Worm (Caenorhabditis elegans): ENCODE results near the gene gmeb-2.
A peak's percentile ranks its signal among the peaks of the same experiment; 100 is the strongest.

Gene gmeb-2

ce11 chrX:15876936-15877335 lies 1.9 kb upstream of the gmeb-2 start:
- TF ChIP-seq hmbx-1 (tag; optimal IDR thresholded peaks at IDR 0.05) (no peak), tra-4 (tag; optimal IDR thresholded peaks at IDR 0.05) (no peak), hmg-4 (GFP tag; optimal IDR thresholded peaks at IDR 0.05) (peak; percentile 77), ama-1 (optimal IDR thresholded peaks at IDR 0.05) (no peak)

- TF ChIP-seq hmg-4 (GFP tag; optimal IDR thresholded peaks at IDR 0.05) (peak; percentile 23), hnd-1 (tag; optimal IDR thresholded peaks at IDR 0.05) (no peak)
These were observed 2.1 kb downstream of the gmeb-2 start for ce11 chrX:15881027-15881426.

- TF ChIP-seq pes-1 (GFP tag; IDR thresholded peaks at IDR 0.05) (no peak), ceh-36 (tag; optimal IDR thresholded peaks at IDR 0.05) (no peak), ceh-13 (GFP tag; optimal IDR thresholded peaks at IDR 0.05) (no peak), aly-1 (tag; optimal IDR thresholded peaks at IDR 0.05) (no peak)
These were observed 5.6 kb downstream of the gmeb-2 start for ce11 chrX:15884478-15884877.

ce11 chrX:15887495-15887894 lies 8.6 kb downstream of the gmeb-2 start, which contains the start of gene F53H4.3:
F53H4.3 (minus strand) TSS chrX:15887595.
- TF ChIP-seq ceh-36 (tag; optimal IDR thresholded peaks at IDR 0.05) (no peak), ama-1 (optimal IDR thresholded peaks at IDR 0.05) (no peak), hnd-1 (tag; optimal IDR thresholded peaks at IDR 0.05) (no peak), sea-1 (GFP tag; conservative IDR thresholded peaks at IDR 0.05) (no peak), scrt-1 (GFP tag; IDR thresholded peaks at IDR 0.05) (no peak), F13C5.2 (tag; optimal IDR thresholded peaks at IDR 0.05) (no peak), ets-7 (tag; optimal IDR thresholded peaks at IDR 0.05) (no peak), tra-4 (tag; optimal IDR thresholded peaks at IDR 0.05) (no peak), B0310.2 (tag; optimal IDR thresholded peaks at IDR 0.05) (no peak), hmbx-1 (tag; optimal IDR thresholded peaks at IDR 0.05) (no peak), tbx-37 (GFP tag; conservative IDR thresholded peaks at IDR 0.05) (no peak), aly-1 (tag; optimal IDR thresholded peaks at IDR 0.05) (no peak), ceh-13 (GFP tag; optimal IDR thresholded peaks at IDR 0.05) (no peak), hmg-4 (GFP tag; optimal IDR thresholded peaks at IDR 0.05) (no peak), tbx-11 (GFP tag; IDR thresholded peaks at IDR 0.05) (no peak), pes-1 (GFP tag; IDR thresholded peaks at IDR 0.05) (no peak), flt-1 (GFP tag; IDR thresholded peaks at IDR 0.05) (no peak)

ce11 chrX:15887989-15888388 lies 9.1 kb downstream of the gmeb-2 start:
- no peak for TF ChIP-seq hnd-1 (tag; optimal IDR thresholded peaks at IDR 0.05)
- TF ChIP-seq F13C5.2 (tag; optimal IDR thresholded peaks at IDR 0.05), result no peak
- no peak for TF ChIP-seq pes-1 (GFP tag; IDR thresholded peaks at IDR 0.05)
- no peak for TF ChIP-seq hmbx-1 (tag; optimal IDR thresholded peaks at IDR 0.05)
- no peak for TF ChIP-seq ceh-13 (GFP tag; optimal IDR thresholded peaks at IDR 0.05)
- no peak for TF ChIP-seq ama-1 (optimal IDR thresholded peaks at IDR 0.05)
- no peak for TF ChIP-seq tbx-37 (GFP tag; conservative IDR thresholded peaks at IDR 0.05)

- TF ChIP-seq ceh-36 (tag; optimal IDR thresholded peaks at IDR 0.05) (no peak), hmbx-1 (tag; optimal IDR thresholded peaks at IDR 0.05) (no peak), F13C5.2 (tag; optimal IDR thresholded peaks at IDR 0.05) (no peak), hnd-1 (tag; optimal IDR thresholded peaks at IDR 0.05) (no peak), sea-1 (GFP tag; conservative IDR thresholded peaks at IDR 0.05) (no peak), scrt-1 (GFP tag; IDR thresholded peaks at IDR 0.05) (no peak), tra-4 (tag; optimal IDR thresholded peaks at IDR 0.05) (no peak), tbx-37 (GFP tag; conservative IDR thresholded peaks at IDR 0.05) (no peak), ets-7 (tag; optimal IDR thresholded peaks at IDR 0.05) (no peak), pes-1 (GFP tag; IDR thresholded peaks at IDR 0.05) (no peak), ama-1 (optimal IDR thresholded peaks at IDR 0.05) (no peak), tbx-11 (GFP tag; IDR thresholded peaks at IDR 0.05) (no peak), hmg-4 (GFP tag; optimal IDR thresholded peaks at IDR 0.05) (no peak)
These were observed 13.6 kb downstream of the gmeb-2 start for ce11 chrX:15892525-15892924.

- TF ChIP-seq tra-4 (tag; optimal IDR thresholded peaks at IDR 0.05), result no peak
- TF ChIP-seq flt-1 (GFP tag; IDR thresholded peaks at IDR 0.05), result no peak
- TF ChIP-seq B0310.2 (tag; optimal IDR thresholded peaks at IDR 0.05), result no peak
- TF ChIP-seq ama-1 (optimal IDR thresholded peaks at IDR 0.05), result no peak
- no peak for TF ChIP-seq sea-1 (GFP tag; conservative IDR thresholded peaks at IDR 0.05)
- TF ChIP-seq ceh-13 (GFP tag; optimal IDR thresholded peaks at IDR 0.05), result no peak
- no peak for TF ChIP-seq tbx-37 (GFP tag; conservative IDR thresholded peaks at IDR 0.05)
- no peak for TF ChIP-seq ceh-36 (tag; optimal IDR thresholded peaks at IDR 0.05)
These were observed 22.3 kb downstream of the gmeb-2 start for ce11 chrX:15901214-15901613.

- TF ChIP-seq tbx-37 (GFP tag; conservative IDR thresholded peaks at IDR 0.05), result no peak
- no peak for TF ChIP-seq ceh-36 (tag; optimal IDR thresholded peaks at IDR 0.05)
- no peak for TF ChIP-seq hmbx-1 (tag; optimal IDR thresholded peaks at IDR 0.05)
- no peak for TF ChIP-seq flt-1 (GFP tag; IDR thresholded peaks at IDR 0.05)
- no peak for TF ChIP-seq ets-7 (tag; optimal IDR thresholded peaks at IDR 0.05)
- no peak for TF ChIP-seq F13C5.2 (tag; optimal IDR thresholded peaks at IDR 0.05)
- TF ChIP-seq scrt-1 (GFP tag; IDR thresholded peaks at IDR 0.05), result no peak
- TF ChIP-seq hmg-4 (GFP tag; optimal IDR thresholded peaks at IDR 0.05), result no peak
- no peak for TF ChIP-seq tbx-11 (GFP tag; IDR thresholded peaks at IDR 0.05)
- TF ChIP-seq ceh-13 (GFP tag; optimal IDR thresholded peaks at IDR 0.05), result no peak
- no peak for TF ChIP-seq aly-1 (tag; optimal IDR thresholded peaks at IDR 0.05)
These were observed 23.9 kb downstream of the gmeb-2 start for ce11 chrX:15902835-15903234.

- TF ChIP-seq tbx-37 (GFP tag; conservative IDR thresholded peaks at IDR 0.05) (no peak), hmg-4 (GFP tag; optimal IDR thresholded peaks at IDR 0.05) (no peak), hmbx-1 (tag; optimal IDR thresholded peaks at IDR 0.05) (no peak), tra-4 (tag; optimal IDR thresholded peaks at IDR 0.05) (no peak), flt-1 (GFP tag; IDR thresholded peaks at IDR 0.05) (no peak), aly-1 (tag; optimal IDR thresholded peaks at IDR 0.05) (no peak), scrt-1 (GFP tag; IDR thresholded peaks at IDR 0.05) (no peak), ceh-36 (tag; optimal IDR thresholded peaks at IDR 0.05) (no peak), sea-1 (GFP tag; conservative IDR thresholded peaks at IDR 0.05) (no peak), ama-1 (optimal IDR thresholded peaks at IDR 0.05) (no peak), ceh-13 (GFP tag; optimal IDR thresholded peaks at IDR 0.05) (no peak), B0310.2 (tag; optimal IDR thresholded peaks at IDR 0.05) (no peak), ets-7 (tag; optimal IDR thresholded peaks at IDR 0.05) (no peak), pes-1 (GFP tag; IDR thresholded peaks at IDR 0.05) (no peak), F13C5.2 (tag; optimal IDR thresholded peaks at IDR 0.05) (no peak), hnd-1 (tag; optimal IDR thresholded peaks at IDR 0.05) (no peak)
These were observed 31.4 kb downstream of the gmeb-2 start, which contains the start of gene npr-33 for ce11 chrX:15910328-15910727. npr-33 (plus strand) TSS chrX:15910628.
